Worm (Caenorhabditis elegans) whole organism, late embryonic: ENCODE measurements around the gene rbr-2.

ENCODE experiments used
- C08G9.2 ChIP-seq: sonication (generic microtip); optimal IDR thresholded peaks from 2 replicates; lab custom pipeline; 2016; ENCODE audit warnings: mild to moderate bottlenecking, missing genetic modification characterization, moderate library complexity, missing compliant biosample characterization
- C38D4.7 ChIP-seq: fragments of 200-800 bp; sonication (Bioruptor generic); optimal IDR thresholded peaks from 2 replicates; lab custom pipeline; 2018; ENCODE audit warnings: mild to moderate bottlenecking, missing genetic modification characterization, moderate library complexity, missing compliant biosample characterization
- F13H6.1 ChIP-seq: sonication (generic microtip); optimal IDR thresholded peaks from 2 replicates; lab custom pipeline; 2016; ENCODE audit warnings: missing genetic modification characterization, missing compliant biosample characterization
- K09A11.1 ChIP-seq: sonication (generic microtip); optimal IDR thresholded peaks from 2 replicates; lab custom pipeline; 2017; ENCODE audit warnings: antibody characterized with exemption, mild to moderate bottlenecking, missing genetic modification characterization, missing compliant biosample characterization; ENCODE audit not compliant: insufficient read depth
- T23F11.4 ChIP-seq: fragments of 200-800 bp; sonication (Bioruptor generic); optimal IDR thresholded peaks from 2 replicates; lab custom pipeline; 2018; ENCODE audit warnings: mild to moderate bottlenecking, missing genetic modification characterization, missing compliant biosample characterization
- Y22D7AL.16 ChIP-seq: sonication (generic microtip); optimal IDR thresholded peaks from 2 replicates; lab custom pipeline; 2016; ENCODE audit warnings: missing genetic modification characterization, missing compliant biosample characterization
- ama-1 ChIP-seq: fragments of 150-350 bp; optimal IDR thresholded peaks from 2 replicates; lab custom pipeline; 2014
- ceh-14 ChIP-seq: sonication (generic microtip); optimal IDR thresholded peaks from 2 replicates; lab custom pipeline; 2016; ENCODE audit warnings: missing genotype, missing genetic modification characterization, missing compliant biosample characterization
- ceh-19 ChIP-seq: fragments of 200-800 bp; sonication (Bioruptor generic); optimal IDR thresholded peaks from 2 replicates; lab custom pipeline; 2018; ENCODE audit warnings: mild to moderate bottlenecking, missing genetic modification characterization, missing compliant biosample characterization
- ceh-2 ChIP-seq: sonication (generic microtip); optimal IDR thresholded peaks from 2 replicates; lab custom pipeline; 2016; ENCODE audit warnings: missing genotype, missing genetic modification characterization, missing compliant biosample characterization
- ceh-22 ChIP-seq: sonication (generic microtip); optimal IDR thresholded peaks from 2 replicates; lab custom pipeline; 2017; ENCODE audit warnings: missing biosample characterization, missing genetic modification characterization
- ceh-24 ChIP-seq: sonication (generic microtip); optimal IDR thresholded peaks from 2 replicates; lab custom pipeline; 2016; ENCODE audit warnings: mild to moderate bottlenecking, missing genetic modification characterization, missing compliant biosample characterization
- ceh-31 ChIP-seq: sonication (generic microtip); optimal IDR thresholded peaks from 2 replicates; lab custom pipeline; 2016; ENCODE audit warnings: missing genetic modification characterization, missing compliant biosample characterization
- ceh-34 ChIP-seq: sonication (generic microtip); optimal IDR thresholded peaks from 2 replicates; lab custom pipeline; 2016; ENCODE audit warnings: mild to moderate bottlenecking, missing genetic modification characterization, missing compliant biosample characterization
- ceh-48 ChIP-seq: sonication (generic microtip); optimal IDR thresholded peaks from 2 replicates; lab custom pipeline; 2016; ENCODE audit warnings: missing genetic modification characterization, inconsistent platforms, missing compliant biosample characterization
- ceh-6 ChIP-seq: fragments of 200-800 bp; sonication (Bioruptor generic); optimal IDR thresholded peaks from 2 replicates; lab custom pipeline; 2018; ENCODE audit warnings: mild to moderate bottlenecking, missing genetic modification characterization, missing compliant biosample characterization
- ceh-9 ChIP-seq: sonication (generic microtip); optimal IDR thresholded peaks from 2 replicates; lab custom pipeline; 2016; ENCODE audit warnings: mild to moderate bottlenecking, missing genetic modification characterization, inconsistent platforms, missing compliant biosample characterization
- che-1 ChIP-seq: sonication (generic microtip); optimal IDR thresholded peaks from 2 replicates; lab custom pipeline; 2016; ENCODE audit warnings: mild to moderate bottlenecking, missing genetic modification characterization, missing compliant biosample characterization
- dmd-4 ChIP-seq: sonication (generic microtip); optimal IDR thresholded peaks from 2 replicates; lab custom pipeline; 2016; ENCODE audit warnings: borderline replicate concordance, missing genetic modification characterization, missing compliant biosample characterization
- elt-2 ChIP-seq: sonication (generic microtip); optimal IDR thresholded peaks from 2 replicates; lab custom pipeline; 2016; ENCODE audit warnings: missing genetic modification reagents, missing genetic modification characterization, missing compliant biosample characterization
- eyg-1 ChIP-seq: sonication (generic microtip); optimal IDR thresholded peaks from 2 replicates; lab custom pipeline; 2016; ENCODE audit warnings: missing genotype, missing genetic modification characterization, missing compliant biosample characterization
- fax-1 ChIP-seq: sonication (generic microtip); optimal IDR thresholded peaks from 2 replicates; lab custom pipeline; 2016; ENCODE audit warnings: missing genotype, missing genetic modification characterization, missing compliant biosample characterization
- fkh-10 ChIP-seq: fragments of 150-350 bp; optimal IDR thresholded peaks from 2 replicates; lab custom pipeline; 2014; ENCODE audit warnings: missing biosample characterization, missing genetic modification reagents, missing genetic modification characterization
- gmeb-2 ChIP-seq: sonication (generic microtip); optimal IDR thresholded peaks from 2 replicates; lab custom pipeline; 2016; ENCODE audit warnings: missing genetic modification characterization, inconsistent platforms, missing compliant biosample characterization
- hlh-15 ChIP-seq: sonication (generic microtip); optimal IDR thresholded peaks from 2 replicates; lab custom pipeline; 2016; ENCODE audit warnings: missing genetic modification characterization, missing compliant biosample characterization
- hlh-30 ChIP-seq: sonication (generic microtip); optimal IDR thresholded peaks from 2 replicates; lab custom pipeline; 2017; ENCODE audit warnings: antibody characterized with exemption, missing genetic modification characterization, missing compliant biosample characterization; ENCODE audit not compliant: insufficient read depth
- hlh-6 ChIP-seq: sonication (generic microtip); optimal IDR thresholded peaks from 2 replicates; lab custom pipeline; 2016; ENCODE audit warnings: missing genotype, missing genetic modification characterization, missing compliant biosample characterization
- hlh-8 ChIP-seq: sonication (generic microtip); optimal IDR thresholded peaks from 2 replicates; lab custom pipeline; 2016; ENCODE audit warnings: missing genotype, missing genetic modification characterization, missing compliant biosample characterization
- nfya-1 ChIP-seq: sonication (generic microtip); optimal IDR thresholded peaks from 2 replicates; lab custom pipeline; 2017; ENCODE audit warnings: missing genetic modification characterization, mild to moderate bottlenecking, missing compliant biosample characterization, antibody characterized with exemption, moderate library complexity
- nhr-232 ChIP-seq: sonication (generic microtip); optimal IDR thresholded peaks from 2 replicates; lab custom pipeline; 2016; ENCODE audit warnings: missing genetic modification characterization, missing compliant biosample characterization
- odd-2 ChIP-seq: sonication (generic microtip); optimal IDR thresholded peaks from 2 replicates; lab custom pipeline; 2017; ENCODE audit warnings: antibody characterized with exemption, mild to moderate bottlenecking, missing genetic modification characterization, missing compliant biosample characterization
- pag-3 ChIP-seq: sonication (generic microtip); optimal IDR thresholded peaks from 2 replicates; lab custom pipeline; 2016; ENCODE audit warnings: missing compliant biosample characterization, missing genetic modification characterization, borderline replicate concordance
- pat-9 ChIP-seq: fragments of 200-800 bp; sonication (Bioruptor generic); optimal IDR thresholded peaks from 2 replicates; lab custom pipeline; 2018; ENCODE audit warnings: mild to moderate bottlenecking, missing genetic modification characterization, moderate library complexity, missing compliant biosample characterization
- pax-1 ChIP-seq: fragments of 150-350 bp; optimal IDR thresholded peaks from 2 replicates; lab custom pipeline; 2014; ENCODE audit warnings: missing biosample characterization, missing genetic modification characterization
- pha-2 ChIP-seq: sonication (generic microtip); optimal IDR thresholded peaks from 2 replicates; lab custom pipeline; 2017; ENCODE audit warnings: mild to moderate bottlenecking, missing genetic modification characterization, missing compliant biosample characterization
- pqm-1 ChIP-seq: sonication (generic microtip); optimal IDR thresholded peaks from 2 replicates; lab custom pipeline; 2016; ENCODE audit warnings: missing genetic modification characterization, missing compliant biosample characterization
- ref-2 ChIP-seq: sonication (generic microtip); optimal IDR thresholded peaks from 2 replicates; lab custom pipeline; 2016; ENCODE audit warnings: missing genetic modification characterization, missing compliant biosample characterization
- rnt-1 ChIP-seq: sonication (generic microtip); optimal IDR thresholded peaks from 2 replicates; lab custom pipeline; 2016; ENCODE audit warnings: missing genetic modification characterization, missing compliant biosample characterization
- sdc-2 ChIP-seq: sonication (generic microtip); optimal IDR thresholded peaks from 2 replicates; lab custom pipeline; 2016; ENCODE audit warnings: missing genotype, missing genetic modification characterization, missing compliant biosample characterization
- sox-2 ChIP-seq: fragments of 200-800 bp; sonication (Bioruptor generic); IDR thresholded peaks from 2 replicates; pipeline ENCODE4 v1.3.6; 2022; ENCODE audit warnings: missing genetic modification reagents, missing genetic modification characterization, missing compliant biosample characterization
- tbx-2 ChIP-seq: sonication (generic microtip); optimal IDR thresholded peaks from 2 replicates; lab custom pipeline; 2016; ENCODE audit warnings: missing genetic modification characterization, missing compliant biosample characterization
- tbx-7 ChIP-seq: sonication (generic microtip); optimal IDR thresholded peaks from 2 replicates; lab custom pipeline; 2016; ENCODE audit warnings: missing genotype, missing genetic modification characterization, missing compliant biosample characterization
- unc-42 ChIP-seq: sonication (generic microtip); optimal IDR thresholded peaks from 2 replicates; lab custom pipeline; 2016; ENCODE audit warnings: missing genotype, missing genetic modification characterization, missing compliant biosample characterization
- unc-55 ChIP-seq: sonication (generic microtip); optimal IDR thresholded peaks from 2 replicates; lab custom pipeline; 2017; ENCODE audit warnings: missing biosample characterization, missing genetic modification reagents, missing genetic modification characterization
- unc-86 ChIP-seq: sonication (generic microtip); optimal IDR thresholded peaks from 2 replicates; lab custom pipeline; 2016; ENCODE audit warnings: missing genetic modification characterization, missing compliant biosample characterization

Gene rbr-2

ce11 chrIV:10933062-10933552 lies 13.2 kb downstream of the rbr-2 start, which contains the start of the genes dnc-1 and lsm-7:
Gene dnc-1, minus strand, starts transcription at chrIV:10933203.
Gene lsm-7, plus strand, starts transcription at chrIV:10933502.
- TF ChIP-seq pat-9 (tag; lab: Kevin White, UChicago) (no peak), unc-42 (tag; lab: Kevin White, UChicago) (peak; percentile 8), pqm-1 (tag; lab: Kevin White, UChicago) (no peak), nfya-1 (tag; lab: Kevin White, UChicago) (peak; percentile 32), elt-2 (peak; percentile 37), tbx-2 (tag; lab: Kevin White, UChicago) (peak; percentile 35), nhr-232 (tag; lab: Kevin White, UChicago) (no peak), hlh-6 (tag; lab: Kevin White, UChicago) (no peak), dmd-4 (tag; lab: Kevin White, UChicago) (no peak), K09A11.1 (tag; lab: Kevin White, UChicago) (peak; percentile 16), ceh-48 (peak; percentile 36), T23F11.4 (GFP tag; lab: Kevin White, UChicago) (peak; percentile 11), ceh-31 (peak; percentile 20)

- no peak for TF ChIP-seq sox-2 (GFP tag; lab: Robert Waterston, UW)
- TF ChIP-seq tbx-2 (tag; lab: Kevin White, UChicago) = no peak
These were observed 14.1 kb downstream of the rbr-2 start for ce11 chrIV:10933777-10934546.

- no peak for TF ChIP-seq ceh-48
- TF ChIP-seq F13H6.1 (tag; lab: Kevin White, UChicago) = no peak
These were observed 14.9 kb downstream of the rbr-2 start for ce11 chrIV:10934786-10935185.

- TF ChIP-seq tbx-7 (tag; lab: Kevin White, UChicago) = no peak
- no peak for TF ChIP-seq che-1 (tag; lab: Kevin White, UChicago)
- no peak for TF ChIP-seq hlh-15 (tag; lab: Kevin White, UChicago)
- TF ChIP-seq sdc-2 = no peak
- no peak for TF ChIP-seq odd-2 (tag; lab: Kevin White, UChicago)
- TF ChIP-seq T23F11.4 (GFP tag; lab: Kevin White, UChicago) = no peak
- no peak for TF ChIP-seq ceh-19
- no peak for TF ChIP-seq ceh-6 (GFP tag; lab: Kevin White, UChicago)
- TF ChIP-seq ceh-14 (tag; lab: Kevin White, UChicago) = peak; percentile 8
- TF ChIP-seq nfya-1 (tag; lab: Kevin White, UChicago) = peak; percentile 50
- peak; percentile 98 for TF ChIP-seq hlh-30
- TF ChIP-seq ceh-9 (tag; lab: Kevin White, UChicago) = no peak
- TF ChIP-seq unc-55 (GFP tag; lab: Kevin White, UChicago) = peak; percentile 94
- no peak for TF ChIP-seq ama-1 (lab: Kevin White, UChicago)
- no peak for TF ChIP-seq pha-2 (tag; lab: Kevin White, UChicago)
- TF ChIP-seq fkh-10 (GFP tag; lab: Kevin White, UChicago) = no peak
- TF ChIP-seq ceh-34 (tag; lab: Kevin White, UChicago) = peak; percentile 37
- TF ChIP-seq C38D4.7 (GFP tag; lab: Kevin White, UChicago) = no peak
- TF ChIP-seq fax-1 (tag; lab: Kevin White, UChicago) = peak; percentile 33
- no peak for TF ChIP-seq unc-86 (tag; lab: Kevin White, UChicago)
- TF ChIP-seq pax-1 (tag; lab: Kevin White, UChicago) = no peak
- no peak for TF ChIP-seq gmeb-2 (tag; lab: Kevin White, UChicago)
- no peak for TF ChIP-seq K09A11.1 (tag; lab: Kevin White, UChicago)
- no peak for TF ChIP-seq sox-2 (GFP tag; lab: Robert Waterston, UW)
- TF ChIP-seq hlh-8 (tag; lab: Kevin White, UChicago) = peak; percentile 28
- TF ChIP-seq Y22D7AL.16 (tag; lab: Kevin White, UChicago) = no peak
- TF ChIP-seq C08G9.2 (tag; lab: Kevin White, UChicago) = no peak
- TF ChIP-seq rnt-1 = no peak
- no peak for TF ChIP-seq ceh-2 (tag; lab: Kevin White, UChicago)
- no peak for TF ChIP-seq pag-3
- peak; percentile 37 for TF ChIP-seq ref-2 (tag; lab: Kevin White, UChicago)
- TF ChIP-seq ceh-24 (tag; lab: Kevin White, UChicago) = no peak
- TF ChIP-seq eyg-1 (tag; lab: Kevin White, UChicago) = no peak
- TF ChIP-seq elt-2 = no peak
- no peak for TF ChIP-seq ceh-22 (tag; lab: Kevin White, UChicago)
These were observed 15.5 kb downstream of the rbr-2 start for ce11 chrIV:10935336-10935735.
